Fruit fly (Drosophila melanogaster) whole organism, prepupa: Measurements from ENCODE around the gene MED20.

Experiments used
- Blimp-1 ChIP-seq: fragments of 200-800 bp; sonication (Bioruptor generic); optimal IDR thresholded peaks from 3 replicates; lab custom pipeline; 2017; ENCODE audit warnings: missing biosample characterization, missing genetic modification characterization, mild to moderate bottlenecking, moderate library complexity, missing genetic modification reagents
- CG10669 ChIP-seq: fragments of 200-800 bp; sonication (Bioruptor generic); optimal IDR thresholded peaks from 3 replicates; lab custom pipeline; 2018; ENCODE audit warnings: missing biosample characterization, mild to moderate bottlenecking, missing genetic modification characterization, moderate library complexity
- CG11294 ChIP-seq: fragments of 200-800 bp; sonication (Bioruptor generic); IDR thresholded peaks from 2 replicates; pipeline ENCODE4 v1.3.6; 2022; ENCODE audit warnings: missing biosample characterization, missing genetic modification characterization
- CG11902 ChIP-seq: fragments of 200-800 bp; sonication (Bioruptor generic); optimal IDR thresholded peaks from 3 replicates; lab custom pipeline; 2016; ENCODE audit warnings: missing biosample characterization, missing genetic modification characterization
- CG15336 ChIP-seq: fragments of 200-800 bp; sonication (Bioruptor generic); IDR thresholded peaks from 2 replicates; pipeline ENCODE4 v1.3.6; 2022; ENCODE audit warnings: missing biosample characterization, missing genetic modification characterization
- CG16779 ChIP-seq: fragments of 200-800 bp; sonication (Bioruptor generic); optimal IDR thresholded peaks from 3 replicates; lab custom pipeline; 2017; ENCODE audit warnings: missing biosample characterization, mild to moderate bottlenecking, missing genetic modification characterization
- CG3032 ChIP-seq: fragments of 200-800 bp; optimal IDR thresholded peaks from 2 replicates; lab custom pipeline; 2019; ENCODE audit warnings: missing biosample characterization, mild to moderate bottlenecking, missing genetic modification characterization, moderate library complexity
- CG31627 ChIP-seq: fragments of 200-800 bp; sonication (Bioruptor generic); optimal IDR thresholded peaks from 3 replicates; lab custom pipeline; 2016; ENCODE audit warnings: missing biosample characterization, missing genetic modification characterization
- CG32006 ChIP-seq: fragments of 200-800 bp; sonication (Bioruptor generic); optimal IDR thresholded peaks from 3 replicates; lab custom pipeline; 2017; ENCODE audit warnings: missing biosample characterization, mild to moderate bottlenecking, missing genetic modification characterization
- CG4318 ChIP-seq: fragments of 200-800 bp; sonication (Bioruptor generic); optimal IDR thresholded peaks from 3 replicates; lab custom pipeline; 2017; ENCODE audit warnings: missing biosample characterization, mild to moderate bottlenecking, missing genetic modification characterization
- CG6163 ChIP-seq: fragments of 200-800 bp; sonication (Bioruptor generic); IDR thresholded peaks from 3 replicates; pipeline ENCODE4 v1.3.6; 2022; ENCODE audit warnings: missing biosample characterization, missing genetic modification characterization
- CG6808 ChIP-seq: fragments of 200-800 bp; sonication (Bioruptor generic); optimal IDR thresholded peaks from 3 replicates; lab custom pipeline; 2017; ENCODE audit warnings: missing biosample characterization, missing genetic modification characterization, mild to moderate bottlenecking, moderate library complexity, missing genetic modification reagents
- CG6854 ChIP-seq: fragments of 200-800 bp; sonication (Bioruptor generic); optimal IDR thresholded peaks from 2 replicates; lab custom pipeline; 2017; ENCODE audit warnings: missing biosample characterization, mild to moderate bottlenecking, missing genetic modification characterization
- CG7368 ChIP-seq: fragments of 200-800 bp; sonication (Bioruptor generic); optimal IDR thresholded peaks from 3 replicates; lab custom pipeline; 2016; ENCODE audit warnings: missing biosample characterization, missing genetic modification characterization
- CG8319 ChIP-seq: fragments of 200-800 bp; sonication (Bioruptor generic); optimal IDR thresholded peaks from 3 replicates; lab custom pipeline; 2016; ENCODE audit warnings: missing biosample characterization, missing genetic modification characterization
- CG8632 ChIP-seq: fragments of 200-800 bp; sonication (Bioruptor generic); optimal IDR thresholded peaks from 3 replicates; lab custom pipeline; 2016; ENCODE audit warnings: missing biosample characterization, missing genetic modification characterization
- Eip78C ChIP-seq: fragments of 200-800 bp; sonication (Bioruptor generic); peaks from one replicate; lab custom pipeline; 2016; ENCODE audit warnings: missing biosample characterization, missing genetic modification characterization
- Ets21C ChIP-seq: fragments of 200-800 bp; sonication (Bioruptor generic); optimal IDR thresholded peaks from 3 replicates; lab custom pipeline; 2016; ENCODE audit warnings: missing biosample characterization, missing genetic modification characterization
- Ets96B ChIP-seq: fragments of 200-800 bp; optimal IDR thresholded peaks from 2 replicates; lab custom pipeline; 2019; ENCODE audit warnings: missing biosample characterization, mild to moderate bottlenecking, missing genetic modification characterization, moderate library complexity
- Gug ChIP-seq: fragments of 200-800 bp; sonication (Bioruptor generic); IDR thresholded peaks from 2 replicates; pipeline ENCODE4 v1.3.6; 2022; ENCODE audit warnings: missing biosample characterization, missing genetic modification characterization
- Hr39 ChIP-seq: fragments of 200-800 bp; sonication (Bioruptor generic); optimal IDR thresholded peaks from 2 replicates; lab custom pipeline; 2016; ENCODE audit warnings: missing biosample characterization, missing genetic modification characterization
- Hr4 ChIP-seq: fragments of 200-800 bp; sonication (Bioruptor generic); optimal IDR thresholded peaks from 3 replicates; lab custom pipeline; 2016; ENCODE audit warnings: missing biosample characterization, missing genetic modification characterization
- Met ChIP-seq: fragments of 200-800 bp; sonication (Bioruptor generic); optimal IDR thresholded peaks from 3 replicates; lab custom pipeline; 2016; ENCODE audit warnings: missing biosample characterization, missing genetic modification characterization
- OdsH ChIP-seq: fragments of 200-800 bp; sonication (Bioruptor generic); optimal IDR thresholded peaks from 3 replicates; lab custom pipeline; 2016; ENCODE audit warnings: missing biosample characterization, missing genetic modification characterization
- Sox14 ChIP-seq: fragments of 200-800 bp; sonication (Bioruptor generic); optimal IDR thresholded peaks from 3 replicates; lab custom pipeline; 2016; ENCODE audit warnings: missing biosample characterization, missing genetic modification characterization
- acj6 ChIP-seq: fragments of 200-800 bp; sonication (Bioruptor generic); optimal IDR thresholded peaks from 3 replicates; lab custom pipeline; 2016; ENCODE audit warnings: missing biosample characterization, missing genetic modification characterization
- dac ChIP-seq: fragments of 200-800 bp; sonication (Bioruptor generic); optimal IDR thresholded peaks from 2 replicates; lab custom pipeline; 2017; ENCODE audit warnings: missing biosample characterization, mild to moderate bottlenecking, missing genetic modification characterization
- eg ChIP-seq: fragments of 200-800 bp; sonication (Bioruptor generic); IDR thresholded peaks from 3 replicates; pipeline ENCODE4 v1.3.6; 2022; ENCODE audit warnings: missing biosample characterization, missing genetic modification characterization
- esn ChIP-seq: fragments of 200-800 bp; sonication (Bioruptor generic); optimal IDR thresholded peaks from 2 replicates; lab custom pipeline; 2016; ENCODE audit warnings: missing biosample characterization, mild to moderate bottlenecking, missing genetic modification characterization, moderate library complexity
- fd59A ChIP-seq: fragments of 200-800 bp; sonication (Bioruptor generic); optimal IDR thresholded peaks from 2 replicates; lab custom pipeline; 2017; ENCODE audit warnings: missing biosample characterization, mild to moderate bottlenecking, missing genetic modification characterization, missing genetic modification reagents
- fd85E ChIP-seq: fragments of 200-800 bp; sonication (Bioruptor generic); optimal IDR thresholded peaks from 3 replicates; lab custom pipeline; 2016; ENCODE audit warnings: missing biosample characterization, missing genetic modification characterization
- fkh ChIP-seq: fragments of 200-800 bp; sonication (Bioruptor generic); optimal IDR thresholded peaks from 3 replicates; lab custom pipeline; 2017; ENCODE audit warnings: missing biosample characterization, mild to moderate bottlenecking, missing genetic modification characterization, moderate library complexity
- salr ChIP-seq, 2 experiments: fragments of 200-800 bp; sonication (Bioruptor generic); optimal IDR thresholded peaks; 3 replicates each; lab custom pipeline; 2016 to 2018; ENCODE audit warnings: missing biosample characterization in 2 of 2, missing genetic modification characterization in 2 of 2, mild to moderate bottlenecking in 1 of 2
- spab ChIP-seq: fragments of 200-800 bp; sonication (Bioruptor generic); optimal IDR thresholded peaks from 2 replicates; lab custom pipeline; 2017; ENCODE audit warnings: missing biosample characterization, mild to moderate bottlenecking, missing genetic modification characterization, missing genetic modification reagents
- ss ChIP-seq, 2 experiments: fragments of 200-800 bp; sonication (Bioruptor generic); optimal IDR thresholded peaks; 2 replicates in 1 of 2; 3 replicates in 1 of 2; lab custom pipeline; 2017 to 2018; ENCODE audit warnings: mild to moderate bottlenecking in 2 of 2, missing biosample characterization in 2 of 2, missing genetic modification characterization in 2 of 2, moderate library complexity in 1 of 2
- svp ChIP-seq: fragments of 200-800 bp; sonication (Bioruptor generic); peaks from one replicate; lab custom pipeline; 2016; ENCODE audit warnings: missing biosample characterization, missing genetic modification characterization
- topi ChIP-seq: fragments of 200-800 bp; sonication (Bioruptor generic); optimal IDR thresholded peaks from 3 replicates; lab custom pipeline; 2016; ENCODE audit warnings: missing biosample characterization, missing genetic modification characterization
- vri ChIP-seq: fragments of 200-800 bp; sonication (Bioruptor generic); optimal IDR thresholded peaks from 3 replicates; lab custom pipeline; 2016; ENCODE audit warnings: missing biosample characterization, mild to moderate bottlenecking, missing genetic modification characterization

MED20 gene

DNA sequence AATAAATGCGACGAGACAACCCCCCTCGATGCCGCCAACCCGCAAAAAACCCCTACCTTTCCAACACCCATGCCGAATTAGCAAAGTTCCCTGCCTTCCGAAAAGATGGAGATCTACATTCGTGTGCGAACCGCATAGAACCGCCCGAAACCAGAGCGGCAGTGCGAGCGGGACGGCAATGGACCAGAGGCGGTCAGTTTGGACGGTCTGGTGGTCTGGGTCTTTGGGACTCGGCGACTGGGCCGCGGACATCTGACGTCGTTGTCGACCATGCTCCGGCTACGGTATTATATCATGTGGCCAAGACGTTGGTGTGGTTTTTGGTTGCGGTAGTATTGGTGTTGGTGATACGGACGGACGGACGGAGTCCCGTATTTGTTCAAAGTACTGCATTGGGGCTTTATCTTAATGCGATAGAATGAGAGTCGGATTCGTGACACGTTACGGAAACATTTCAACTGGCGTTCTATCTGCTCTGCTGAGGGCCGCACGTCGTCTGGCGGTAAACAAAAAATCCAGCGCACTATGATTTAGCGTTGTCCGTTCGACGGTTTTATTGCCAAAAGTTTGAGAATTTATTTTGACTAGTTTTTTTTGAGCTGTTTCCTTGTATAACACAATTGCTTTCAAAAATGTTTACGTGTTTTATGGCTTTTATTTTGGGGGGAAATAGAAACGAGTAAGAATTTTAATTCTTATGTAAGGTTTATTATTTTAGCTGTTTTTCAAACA is 14.3 kb upstream of the MED20 start (continued):
- TF ChIP-seq vri: peak; percentile 65
- no peak for TF ChIP-seq Hr39 (GFP tag; lab: Kevin White, UChicago)
- TF ChIP-seq CG8632 (GFP tag; lab: Kevin White, UChicago): no peak

DNA sequence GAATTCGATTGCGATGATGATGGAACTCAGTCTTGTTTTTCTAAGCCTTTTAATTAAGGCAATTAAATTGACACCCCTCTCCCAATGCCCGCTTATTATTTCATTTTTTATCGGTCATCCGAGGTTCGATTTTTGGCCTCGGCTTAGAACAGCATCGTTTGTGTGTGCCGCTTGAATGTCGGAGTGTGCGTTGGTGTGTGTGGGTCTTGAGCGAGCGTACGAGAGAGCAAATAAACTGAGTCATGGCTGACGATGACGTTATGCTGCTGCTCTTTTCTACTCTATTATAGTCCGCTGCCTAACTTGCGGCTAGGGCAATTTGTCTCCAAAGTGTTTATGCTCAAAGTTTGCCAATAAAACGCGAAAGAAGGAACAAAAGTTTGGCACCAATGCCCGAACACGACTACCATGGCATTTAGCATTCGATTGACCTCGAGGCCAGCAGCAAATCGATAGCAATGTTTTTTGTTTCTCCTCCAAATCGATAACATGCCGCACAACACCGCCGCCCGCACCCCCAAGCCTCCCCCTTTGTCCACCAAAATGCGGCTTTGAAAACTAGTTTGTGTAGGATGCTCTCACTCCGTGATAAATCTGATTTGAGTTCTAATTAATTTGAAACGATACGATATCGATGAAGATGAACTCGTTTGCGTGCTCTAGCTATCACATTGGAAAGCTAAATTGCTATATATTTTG is 13.0 kb upstream of the MED20 start:
- TF ChIP-seq Met (no peak), svp (GFP tag; lab: Kevin White, UChicago) (peak; percentile 36)

DNA sequence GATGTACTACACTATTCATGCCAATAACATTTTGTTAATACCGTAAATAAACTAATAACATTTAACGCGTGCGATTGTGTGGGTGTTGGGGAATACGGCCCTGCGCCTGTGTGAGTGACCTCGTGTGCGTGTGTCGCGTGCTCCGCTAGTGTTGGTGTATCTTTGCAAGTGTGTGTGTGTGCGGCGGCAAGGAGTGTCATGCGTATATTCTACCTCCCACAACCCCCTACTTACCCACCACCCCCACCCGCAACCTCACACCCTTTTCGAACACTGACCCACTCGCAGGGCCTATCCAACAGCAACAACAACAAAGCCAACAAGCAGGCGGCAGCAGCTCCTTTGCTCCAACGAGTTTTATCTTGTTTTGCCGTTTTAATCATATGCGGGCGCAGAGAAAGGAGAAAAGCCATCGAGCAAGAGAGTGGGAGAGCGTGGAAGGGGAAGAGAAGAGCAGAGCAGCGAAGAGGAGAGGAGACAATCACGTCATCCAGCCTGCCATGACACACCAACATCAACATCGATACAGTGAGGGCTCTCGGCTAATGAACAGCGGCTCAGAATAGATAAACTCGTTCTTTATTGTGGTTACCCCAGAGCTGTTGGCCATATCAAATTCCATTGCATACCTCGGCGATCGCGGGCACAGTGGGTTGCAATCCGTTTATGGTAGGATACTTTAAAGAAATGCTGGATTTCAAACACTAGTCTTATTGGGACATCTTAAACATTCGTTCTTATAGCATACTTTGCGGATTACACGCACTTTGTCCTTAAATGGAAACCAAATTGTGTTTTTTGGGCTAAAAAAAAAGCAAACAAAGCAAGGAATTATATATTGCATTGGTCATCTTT is 11.9 kb upstream of the MED20 start:
- TF ChIP-seq vri (peak; percentile 26), Hr4 (GFP tag; lab: Kevin White, UChicago) (peak; percentile 19), fd85E (GFP tag; lab: Kevin White, UChicago) (no peak), CG15336 (no peak), CG11294 (GFP tag; lab: Robert Waterston, UW) (no peak), spab (GFP tag; lab: Kevin White, UChicago) (no peak), esn (GFP tag; lab: Kevin White, UChicago) (no peak), eg (GFP tag; lab: Robert Waterston, UW) (peak; percentile 6; the same call in 1 of the 3 replicates), CG4318 (GFP tag; lab: Kevin White, UChicago) (peak; percentile 9), ss (GFP tag; optimal IDR thresholded peaks at IDR 0.05; lab: Kevin White, UChicago) (peak in 1 of 2 experiments; percentile 30), dac (no peak), Hr39 (GFP tag; lab: Kevin White, UChicago) (peak; percentile 9), CG31627 (GFP tag; lab: Kevin White, UChicago) (peak; percentile 2), Gug (GFP tag; lab: Robert Waterston, UW) (no peak), salr (GFP tag; optimal IDR thresholded peaks at IDR 0.05; lab: Kevin White, UChicago) (peak in 1 of 2 experiments; percentile 6), CG32006 (GFP tag; lab: Kevin White, UChicago) (peak; percentile 64), Sox14 (GFP tag; lab: Kevin White, UChicago) (peak; percentile 2), CG6854 (GFP tag; lab: Kevin White, UChicago) (peak; percentile 4), fd59A (peak; percentile 6), CG7368 (GFP tag; lab: Kevin White, UChicago) (peak; percentile 32), svp (GFP tag; lab: Kevin White, UChicago) (peak; percentile 32)

DNA sequence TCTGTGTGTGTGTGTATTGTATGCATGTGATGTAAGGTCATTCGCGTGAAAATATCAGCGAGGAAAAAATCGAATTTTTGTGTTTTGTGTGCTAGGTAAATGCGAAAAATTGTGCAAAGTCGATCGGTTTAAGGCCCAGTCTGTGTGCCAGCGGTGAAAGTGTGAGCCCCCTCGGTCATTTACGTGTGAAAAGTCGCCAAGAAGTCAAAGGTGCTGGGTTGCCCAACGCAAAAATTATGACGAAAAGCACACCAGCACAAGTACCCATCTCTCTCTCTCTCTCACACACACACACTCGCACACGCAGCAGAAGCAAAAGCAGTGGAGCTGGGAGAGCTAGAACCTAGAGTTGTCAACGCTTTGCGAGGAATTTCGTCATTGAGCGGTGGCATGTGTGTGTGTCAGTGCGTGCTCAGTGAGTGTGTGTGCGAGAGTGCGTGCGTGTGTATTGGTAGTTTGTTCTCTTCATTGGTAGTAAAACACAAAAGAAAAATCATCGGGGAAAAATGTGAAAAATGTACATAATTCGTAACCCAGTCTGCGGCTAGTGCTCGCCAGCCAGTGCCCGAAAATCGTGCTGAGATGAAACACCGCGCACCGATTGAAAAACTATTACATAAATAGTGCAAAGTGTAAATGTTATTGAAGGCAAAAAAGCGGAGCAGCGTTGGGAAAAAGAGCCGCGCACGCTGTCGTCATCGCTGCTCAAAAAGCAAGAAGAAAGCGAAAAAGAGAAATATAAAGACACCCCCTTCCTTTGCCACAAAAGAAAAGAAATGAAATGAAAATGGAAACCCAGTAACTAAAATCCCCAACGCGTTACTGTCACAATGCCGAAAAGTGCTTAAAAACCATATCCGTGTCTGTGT is 11.0 kb upstream of the MED20 start:
- TF ChIP-seq CG8632 (GFP tag; lab: Kevin White, UChicago): no peak
- TF ChIP-seq fkh: no peak
- TF ChIP-seq Ets21C (GFP tag; lab: Kevin White, UChicago): no peak
- TF ChIP-seq Blimp-1 (GFP tag; lab: Kevin White, UChicago): no peak
- no peak for TF ChIP-seq Ets96B (tag; lab: Kevin White, UChicago)
- TF ChIP-seq CG6163 (GFP tag; lab: Robert Waterston, UW): peak; percentile 37; the same call in 2 of the 3 replicates
- TF ChIP-seq OdsH (GFP tag; lab: Kevin White, UChicago): no peak
- TF ChIP-seq fd59A: no peak
- no peak for TF ChIP-seq esn (GFP tag; lab: Kevin White, UChicago)
- peak; percentile 47 for TF ChIP-seq Eip78C (GFP tag; lab: Kevin White, UChicago)
- TF ChIP-seq dac: no peak
- no peak for TF ChIP-seq CG3032 (tag; lab: Kevin White, UChicago)
- TF ChIP-seq CG16779: no peak
- TF ChIP-seq acj6 (GFP tag; lab: Kevin White, UChicago): no peak
- TF ChIP-seq CG10669 (GFP tag; lab: Kevin White, UChicago): no peak
- TF ChIP-seq svp (GFP tag; lab: Kevin White, UChicago): peak; percentile 99
- TF ChIP-seq CG6854 (GFP tag; lab: Kevin White, UChicago): peak; percentile 28
- TF ChIP-seq CG8319: no peak
- TF ChIP-seq CG11902 (GFP tag; lab: Kevin White, UChicago): no peak
- no peak for TF ChIP-seq CG4318 (GFP tag; lab: Kevin White, UChicago)
- no peak for TF ChIP-seq topi (GFP tag; lab: Kevin White, UChicago)
- TF ChIP-seq Sox14 (GFP tag; lab: Kevin White, UChicago): peak; percentile 65
- peak; percentile 3 for TF ChIP-seq CG6808 (GFP tag; lab: Kevin White, UChicago)
- no peak for TF ChIP-seq spab (GFP tag; lab: Kevin White, UChicago)
